Fruit fly (Drosophila melanogaster) whole organism, prepupa: ENCODE data around the gene CG15202.

Experiments used
- CG11294 ChIP-seq: fragments of 200-800 bp; sonication (Bioruptor generic); IDR thresholded peaks from 2 replicates; pipeline ENCODE4 v1.3.6; 2022; ENCODE audit warnings: missing biosample characterization, missing genetic modification characterization
- CG11762 ChIP-seq: fragments of 200-800 bp; sonication (Bioruptor generic); optimal IDR thresholded peaks from 3 replicates; lab custom pipeline; 2016; ENCODE audit warnings: missing biosample characterization, missing genetic modification characterization; ENCODE audit not compliant: insufficient read depth
- CG1621 ChIP-seq: fragments of 200-800 bp; sonication (Bioruptor generic); optimal IDR thresholded peaks from 3 replicates; lab custom pipeline; 2018; ENCODE audit warnings: missing biosample characterization, mild to moderate bottlenecking, missing genetic modification characterization
- CG31627 ChIP-seq: fragments of 200-800 bp; sonication (Bioruptor generic); optimal IDR thresholded peaks from 3 replicates; lab custom pipeline; 2016; ENCODE audit warnings: missing biosample characterization, missing genetic modification characterization
- CG32006 ChIP-seq: fragments of 200-800 bp; sonication (Bioruptor generic); optimal IDR thresholded peaks from 3 replicates; lab custom pipeline; 2017; ENCODE audit warnings: missing biosample characterization, mild to moderate bottlenecking, missing genetic modification characterization
- CG34406 ChIP-seq: fragments of 200-800 bp; sonication (Bioruptor generic); optimal IDR thresholded peaks from 3 replicates; lab custom pipeline; 2016; ENCODE audit warnings: missing biosample characterization, missing genetic modification characterization
- CG4318 ChIP-seq: fragments of 200-800 bp; sonication (Bioruptor generic); optimal IDR thresholded peaks from 3 replicates; lab custom pipeline; 2017; ENCODE audit warnings: missing biosample characterization, mild to moderate bottlenecking, missing genetic modification characterization
- CG6276 ChIP-seq: fragments of 200-800 bp; sonication (Bioruptor generic); optimal IDR thresholded peaks from 2 replicates; lab custom pipeline; 2017; ENCODE audit warnings: missing biosample characterization, mild to moderate bottlenecking, missing genetic modification characterization
- CG6792 ChIP-seq: fragments of 200-800 bp; sonication (Bioruptor generic); optimal IDR thresholded peaks from 3 replicates; lab custom pipeline; 2016; ENCODE audit warnings: missing biosample characterization, missing genetic modification characterization
- CG8119 ChIP-seq: fragments of 200-800 bp; sonication (Bioruptor generic); IDR thresholded peaks from 3 replicates; pipeline ENCODE4 v1.3.6; 2022; ENCODE audit warnings: missing biosample characterization, missing genetic modification characterization
- CG8319 ChIP-seq: fragments of 200-800 bp; sonication (Bioruptor generic); optimal IDR thresholded peaks from 3 replicates; lab custom pipeline; 2016; ENCODE audit warnings: missing biosample characterization, missing genetic modification characterization
- CG9139 ChIP-seq: fragments of 200-800 bp; sonication (Bioruptor generic); optimal IDR thresholded peaks from 3 replicates; lab custom pipeline; 2017; ENCODE audit warnings: missing biosample characterization, mild to moderate bottlenecking, missing genetic modification characterization
- Eip75B ChIP-seq: fragments of 200-800 bp; sonication (Bioruptor generic); optimal IDR thresholded peaks from 3 replicates; lab custom pipeline; 2016; ENCODE audit warnings: missing biosample characterization, missing genetic modification characterization
- Eip78C ChIP-seq: fragments of 200-800 bp; sonication (Bioruptor generic); peaks from one replicate; lab custom pipeline; 2016; ENCODE audit warnings: missing biosample characterization, missing genetic modification characterization
- Eip93F ChIP-seq: fragments of 200-800 bp; sonication (Bioruptor generic); optimal IDR thresholded peaks from 2 replicates; lab custom pipeline; 2016; ENCODE audit warnings: missing biosample characterization, mild to moderate bottlenecking, missing genetic modification characterization
- Ets21C ChIP-seq: fragments of 200-800 bp; sonication (Bioruptor generic); optimal IDR thresholded peaks from 3 replicates; lab custom pipeline; 2016; ENCODE audit warnings: missing biosample characterization, missing genetic modification characterization
- Gug ChIP-seq: fragments of 200-800 bp; sonication (Bioruptor generic); IDR thresholded peaks from 2 replicates; pipeline ENCODE4 v1.3.6; 2022; ENCODE audit warnings: missing biosample characterization, missing genetic modification characterization
- Hr38 ChIP-seq: sonication (Bioruptor generic); optimal IDR thresholded peaks from 2 replicates; lab custom pipeline; 2016; ENCODE audit warnings: missing biosample characterization, missing genetic modification characterization
- Hr4 ChIP-seq: fragments of 200-800 bp; sonication (Bioruptor generic); optimal IDR thresholded peaks from 3 replicates; lab custom pipeline; 2016; ENCODE audit warnings: missing biosample characterization, missing genetic modification characterization
- Lpt ChIP-seq: fragments of 200-800 bp; sonication (Bioruptor generic); optimal IDR thresholded peaks from 3 replicates; lab custom pipeline; 2016; ENCODE audit warnings: missing biosample characterization, missing genetic modification characterization
- Met ChIP-seq: fragments of 200-800 bp; sonication (Bioruptor generic); optimal IDR thresholded peaks from 3 replicates; lab custom pipeline; 2016; ENCODE audit warnings: missing biosample characterization, missing genetic modification characterization
- OdsH ChIP-seq: fragments of 200-800 bp; sonication (Bioruptor generic); optimal IDR thresholded peaks from 3 replicates; lab custom pipeline; 2016; ENCODE audit warnings: missing biosample characterization, missing genetic modification characterization
- Smox ChIP-seq: fragments of 200-800 bp; sonication (Bioruptor generic); optimal IDR thresholded peaks from 3 replicates; lab custom pipeline; 2016; ENCODE audit warnings: missing biosample characterization, missing genetic modification characterization
- Sox102F ChIP-seq: fragments of 200-800 bp; sonication (Bioruptor generic); optimal IDR thresholded peaks from 2 replicates; lab custom pipeline; 2016; ENCODE audit warnings: missing biosample characterization, mild to moderate bottlenecking, missing genetic modification characterization
- achi ChIP-seq: fragments of 200-800 bp; sonication (Bioruptor generic); optimal IDR thresholded peaks from 3 replicates; lab custom pipeline; 2016; ENCODE audit warnings: missing biosample characterization, missing genetic modification characterization
- cyc ChIP-seq: fragments of 200-800 bp; sonication (Bioruptor generic); optimal IDR thresholded peaks from 3 replicates; lab custom pipeline; 2016; ENCODE audit warnings: missing biosample characterization, missing genetic modification characterization
- dac ChIP-seq: fragments of 200-800 bp; sonication (Bioruptor generic); optimal IDR thresholded peaks from 2 replicates; lab custom pipeline; 2017; ENCODE audit warnings: missing biosample characterization, mild to moderate bottlenecking, missing genetic modification characterization
- dsx ChIP-seq: fragments of 200-800 bp; optimal IDR thresholded peaks from 3 replicates; lab custom pipeline; 2019; ENCODE audit warnings: missing biosample characterization, mild to moderate bottlenecking, missing genetic modification characterization, moderate library complexity; ENCODE audit not compliant: poor library complexity, severe bottlenecking
- eg ChIP-seq: fragments of 200-800 bp; sonication (Bioruptor generic); IDR thresholded peaks from 3 replicates; pipeline ENCODE4 v1.3.6; 2022; ENCODE audit warnings: missing biosample characterization, missing genetic modification characterization
- fd59A ChIP-seq: fragments of 200-800 bp; sonication (Bioruptor generic); optimal IDR thresholded peaks from 2 replicates; lab custom pipeline; 2017; ENCODE audit warnings: missing biosample characterization, mild to moderate bottlenecking, missing genetic modification characterization, missing genetic modification reagents
- fd85E ChIP-seq: fragments of 200-800 bp; sonication (Bioruptor generic); optimal IDR thresholded peaks from 3 replicates; lab custom pipeline; 2016; ENCODE audit warnings: missing biosample characterization, missing genetic modification characterization
- fkh ChIP-seq: fragments of 200-800 bp; sonication (Bioruptor generic); optimal IDR thresholded peaks from 3 replicates; lab custom pipeline; 2017; ENCODE audit warnings: missing biosample characterization, mild to moderate bottlenecking, missing genetic modification characterization, moderate library complexity
- lz ChIP-seq: fragments of 200-800 bp; sonication (Bioruptor generic); optimal IDR thresholded peaks from 3 replicates; lab custom pipeline; 2016; ENCODE audit warnings: missing biosample characterization, missing genetic modification characterization
- net ChIP-seq: fragments of 200-800 bp; sonication (Bioruptor generic); optimal IDR thresholded peaks from 3 replicates; lab custom pipeline; 2016; ENCODE audit warnings: missing biosample characterization, missing genetic modification characterization
- pdm3 ChIP-seq: fragments of 200-800 bp; sonication (Bioruptor generic); optimal IDR thresholded peaks from 3 replicates; lab custom pipeline; 2016; ENCODE audit warnings: missing biosample characterization, missing genetic modification characterization
- salr ChIP-seq, 2 experiments: fragments of 200-800 bp; sonication (Bioruptor generic); optimal IDR thresholded peaks; 3 replicates each; lab custom pipeline; 2016 to 2018; ENCODE audit warnings: missing biosample characterization in 2 of 2, missing genetic modification characterization in 2 of 2, mild to moderate bottlenecking in 1 of 2
- spab ChIP-seq: fragments of 200-800 bp; sonication (Bioruptor generic); optimal IDR thresholded peaks from 2 replicates; lab custom pipeline; 2017; ENCODE audit warnings: missing biosample characterization, mild to moderate bottlenecking, missing genetic modification characterization, missing genetic modification reagents
- ss ChIP-seq, 2 experiments: fragments of 200-800 bp; sonication (Bioruptor generic); optimal IDR thresholded peaks; 2 replicates in 1 of 2; 3 replicates in 1 of 2; lab custom pipeline; 2017 to 2018; ENCODE audit warnings: mild to moderate bottlenecking in 2 of 2, missing biosample characterization in 2 of 2, missing genetic modification characterization in 2 of 2, moderate library complexity in 1 of 2
- topi ChIP-seq: fragments of 200-800 bp; sonication (Bioruptor generic); optimal IDR thresholded peaks from 3 replicates; lab custom pipeline; 2016; ENCODE audit warnings: missing biosample characterization, missing genetic modification characterization
- vri ChIP-seq: fragments of 200-800 bp; sonication (Bioruptor generic); optimal IDR thresholded peaks from 3 replicates; lab custom pipeline; 2016; ENCODE audit warnings: missing biosample characterization, mild to moderate bottlenecking, missing genetic modification characterization

The CG15202 gene

dm6 chrX:11137566-11138186, 4.7 kb upstream of the CG15202 start, which contains the start of gene CDK2AP1 (continued):
- TF ChIP-seq ss (GFP tag; optimal IDR thresholded peaks at IDR 0.05; lab: Kevin White, UChicago): no peak
- TF ChIP-seq CG31627 (GFP tag; lab: Kevin White, UChicago): peak; percentile 36
- TF ChIP-seq CG34406 (GFP tag; lab: Kevin White, UChicago): no peak
- TF ChIP-seq spab: no peak
- TF ChIP-seq CG8119 (GFP tag; lab: Robert Waterston, UW): no peak
- TF ChIP-seq OdsH (GFP tag; lab: Kevin White, UChicago): peak; percentile 3
- peak; percentile 7 for TF ChIP-seq CG32006 (GFP tag; lab: Kevin White, UChicago)
- no peak for TF ChIP-seq CG11762
- no peak for TF ChIP-seq Hr38 (GFP tag; lab: Kevin White, UChicago)
- no peak for TF ChIP-seq CG6276 (GFP tag; lab: Kevin White, UChicago)
- TF ChIP-seq CG11294 (GFP tag; lab: Robert Waterston, UW): no peak
- no peak for TF ChIP-seq CG4318 (GFP tag; lab: Kevin White, UChicago)
- peak; percentile 18 for TF ChIP-seq vri (GFP tag; lab: Kevin White, UChicago)
- no peak for TF ChIP-seq Gug (GFP tag; lab: Robert Waterston, UW)
- TF ChIP-seq dac (GFP tag; lab: Kevin White, UChicago): no peak
- peak; percentile 10 for TF ChIP-seq dsx (GFP tag; lab: Kevin White, UChicago)
- TF ChIP-seq CG1621: peak; percentile 74
- TF ChIP-seq salr (GFP tag; optimal IDR thresholded peaks at IDR 0.05; lab: Kevin White, UChicago): no peak
- TF ChIP-seq pdm3 (GFP tag; lab: Kevin White, UChicago): peak; percentile 30
- TF ChIP-seq Hr4 (GFP tag; lab: Kevin White, UChicago): no peak
- peak; percentile 7 for TF ChIP-seq cyc (GFP tag; lab: Kevin White, UChicago)
- no peak for TF ChIP-seq Lpt
- no peak for TF ChIP-seq Ets21C (GFP tag; lab: Kevin White, UChicago)
- no peak for TF ChIP-seq Eip93F (GFP tag; lab: Kevin White, UChicago)
- TF ChIP-seq, all 60 proteins: peak for 13

dm6 chrX:11140163-11140562, 2.2 kb upstream of the CG15202 start, which contains the start of gene ssp7:
TSS of gene ssp7 (minus strand) at chrX:11140263.
- no peak for TF ChIP-seq achi (GFP tag; lab: Kevin White, UChicago)
- no peak for TF ChIP-seq Hr38 (GFP tag; lab: Kevin White, UChicago)
- TF ChIP-seq fkh: no peak
- no peak for TF ChIP-seq cyc (GFP tag; lab: Kevin White, UChicago)
- TF ChIP-seq eg (GFP tag; lab: Robert Waterston, UW): no peak
- no peak for TF ChIP-seq topi
- TF ChIP-seq CG8319 (GFP tag; lab: Kevin White, UChicago): no peak
- TF ChIP-seq ss (GFP tag; optimal IDR thresholded peaks at IDR 0.05; lab: Kevin White, UChicago): no peak
- no peak for TF ChIP-seq Smox (GFP tag; lab: Kevin White, UChicago)
- TF ChIP-seq dsx (GFP tag; lab: Kevin White, UChicago): no peak
- no peak for TF ChIP-seq Met (GFP tag; lab: Kevin White, UChicago)
- TF ChIP-seq Eip78C (GFP tag; lab: Kevin White, UChicago): no peak
- no peak for TF ChIP-seq CG9139 (GFP tag; lab: Kevin White, UChicago)
- TF ChIP-seq fd85E (GFP tag; lab: Kevin White, UChicago): no peak
- no peak for TF ChIP-seq Sox102F (GFP tag; lab: Kevin White, UChicago)
- TF ChIP-seq CG31627 (GFP tag; lab: Kevin White, UChicago): no peak
- TF ChIP-seq Gug (GFP tag; lab: Robert Waterston, UW): no peak

- TF ChIP-seq CG8119 (GFP tag; lab: Robert Waterston, UW): no peak
- TF ChIP-seq Eip78C (GFP tag; lab: Kevin White, UChicago): no peak
- no peak for TF ChIP-seq CG11294 (GFP tag; lab: Robert Waterston, UW)
- no peak for TF ChIP-seq net
- no peak for TF ChIP-seq lz (GFP tag; lab: Kevin White, UChicago)
- no peak for TF ChIP-seq Eip75B (GFP tag; lab: Kevin White, UChicago)
- no peak for TF ChIP-seq Lpt
- no peak for TF ChIP-seq fd59A (GFP tag; lab: Kevin White, UChicago)
- no peak for TF ChIP-seq OdsH (GFP tag; lab: Kevin White, UChicago)
- TF ChIP-seq cyc (GFP tag; lab: Kevin White, UChicago): no peak
- no peak for TF ChIP-seq achi (GFP tag; lab: Kevin White, UChicago)
- TF ChIP-seq Ets21C (GFP tag; lab: Kevin White, UChicago): no peak
- TF ChIP-seq CG6792: no peak
- no peak for TF ChIP-seq Gug (GFP tag; lab: Robert Waterston, UW)
- TF ChIP-seq fd85E (GFP tag; lab: Kevin White, UChicago): no peak
- no peak for TF ChIP-seq Eip93F (GFP tag; lab: Kevin White, UChicago)
- TF ChIP-seq pdm3 (GFP tag; lab: Kevin White, UChicago): no peak
Measured at dm6 chrX:11143820-11144219, 1.5 kb downstream of the CG15202 start, which contains the start of gene CG15201. TSS of gene CG15201 (plus strand) at chrX:11144120.
